Fruit fly (Drosophila melanogaster): Measurements from ENCODE around the gene CG14174.

DNA sequence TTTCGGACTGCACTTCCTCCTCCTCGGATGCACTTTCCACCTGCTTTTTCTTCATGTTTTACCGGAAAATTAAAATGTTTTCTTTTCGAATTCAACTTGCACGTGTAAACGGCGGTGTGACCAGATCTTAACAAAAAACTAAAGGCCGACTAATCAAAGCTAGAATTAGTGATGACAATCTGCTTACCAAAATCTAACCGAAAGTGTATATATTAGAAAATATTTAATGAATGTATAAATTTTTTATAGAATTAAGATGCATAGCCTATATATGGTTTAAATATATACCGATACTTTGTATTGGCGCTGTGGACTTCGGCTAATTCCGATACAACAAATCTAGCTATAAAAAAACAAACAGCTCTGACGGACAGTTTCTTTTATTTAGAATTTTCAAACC, at the start of gene CG14174, which contains the start of gene CG18178:
- TF ChIP-seq CTCF (optimal IDR thresholded peaks at IDR 0.05) (no peak), CG8478 (optimal IDR thresholded peaks at IDR 0.05) (no peak)
